Worm (Caenorhabditis elegans): ENCODE data around the gene srx-2.

DNA sequence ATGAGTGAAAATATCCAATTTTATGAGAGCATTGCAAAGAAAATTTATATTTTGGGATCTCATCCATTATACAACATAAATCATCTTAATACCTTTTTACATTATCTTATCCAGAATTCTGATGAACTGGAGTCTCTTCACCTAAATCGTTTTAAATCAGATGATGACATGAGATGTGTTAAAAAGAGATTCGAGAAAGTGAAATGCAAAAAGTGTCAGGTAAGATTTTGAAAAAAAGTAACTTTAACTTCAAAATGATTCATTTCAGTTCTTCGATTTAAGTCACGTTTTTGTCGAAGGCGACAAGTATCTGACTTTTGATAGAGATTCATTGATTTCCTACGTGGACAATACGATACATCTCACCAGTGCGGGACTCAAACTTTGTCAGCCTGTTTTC is 9.6 kb downstream of the srx-2 start:
- TF ChIP-seq snpc-4 (tag; optimal IDR thresholded peaks at IDR 0.05) (no peak), jun-1 (tag; optimal IDR thresholded peaks at IDR 0.05) (no peak), ama-1 (optimal IDR thresholded peaks at IDR 0.05) (no peak), lsy-2 (tag; optimal IDR thresholded peaks at IDR 0.05) (no peak), snpc-1.2 (GFP tag; IDR thresholded peaks at IDR 0.05) (no peak), ces-1 (GFP tag; optimal IDR thresholded peaks at IDR 0.05) (no peak), ztf-11 (tag; optimal IDR thresholded peaks at IDR 0.05) (no peak), mdl-1 (tag; optimal IDR thresholded peaks at IDR 0.05) (no peak), nhr-11 (tag; optimal IDR thresholded peaks at IDR 0.05) (no peak), daf-12 (tag; optimal IDR thresholded peaks at IDR 0.05) (no peak)

Data from whole organism, L4 larva.